Fruit fly (Drosophila melanogaster) ovary, adult (tissue): ENCODE data around the gene SMC1.
A peak's percentile ranks its signal among the peaks of the same experiment; 100 is the strongest.

Experiments used
- CG17801 ChIP-seq: fragments of 200-800 bp; optimal IDR thresholded peaks from 2 replicates; lab custom pipeline; 2019; ENCODE audit warnings: missing biosample characterization, mild to moderate bottlenecking, missing genetic modification characterization, moderate library complexity; ENCODE audit not compliant: partially characterized antibody

SMC1 gene

dm6 chr3R:24065718-24066117 lies 7.6 kb downstream of the SMC1 start:
- no peak for TF ChIP-seq CG17801

dm6 chr3R:24068830-24069229 lies 10.7 kb downstream of the SMC1 start:
- no peak for TF ChIP-seq CG17801

dm6 chr3R:24069965-24070364 lies 11.9 kb downstream of the SMC1 start:
- no peak for TF ChIP-seq CG17801

dm6 chr3R:24073703-24074102 lies 15.6 kb downstream of the SMC1 start:
- no peak for TF ChIP-seq CG17801

DNA sequence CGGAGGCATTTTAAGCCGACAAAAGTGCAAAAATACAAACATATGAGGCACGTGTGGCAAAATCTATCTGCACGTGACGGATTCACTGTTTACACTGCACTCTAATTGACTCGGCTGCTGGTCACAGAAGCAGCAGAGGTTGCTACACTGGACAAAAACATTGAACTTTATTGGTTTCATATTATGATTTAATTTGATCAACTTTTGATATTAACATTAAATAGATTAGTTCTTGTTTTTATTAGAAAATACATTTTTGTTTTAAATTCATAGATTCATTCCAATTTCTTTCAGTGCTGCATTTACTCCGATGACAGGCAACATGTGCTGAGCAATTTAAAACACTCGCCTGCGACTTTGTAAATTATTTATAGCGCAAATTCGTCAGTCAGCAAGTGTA lies 21.0 kb downstream of the SMC1 start:
- TF ChIP-seq CG17801: peak; percentile 60

DNA sequence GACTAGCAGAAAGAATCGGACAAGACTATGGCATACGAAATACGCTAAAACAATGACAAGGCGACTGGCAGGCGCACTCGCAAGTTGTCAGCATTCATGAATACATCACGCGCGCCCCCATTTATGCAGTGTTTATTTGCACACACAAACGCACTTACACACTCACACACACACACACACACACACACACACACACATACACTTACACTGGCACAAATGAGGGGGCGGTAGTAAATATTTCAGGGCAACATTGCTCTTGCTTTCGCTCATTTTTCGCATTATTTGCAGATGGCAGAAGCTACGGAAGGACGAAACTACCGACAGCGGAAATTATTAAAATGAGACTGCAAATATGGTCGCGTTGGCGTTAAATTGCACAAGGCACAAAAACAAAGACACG lies 21.5 kb downstream of the SMC1 start:
- no peak for TF ChIP-seq CG17801

- TF ChIP-seq CG17801: no peak
These were observed 26.9 kb downstream of the SMC1 start for dm6 chr3R:24084975-24085374.

dm6 chr3R:24090143-24090542 lies 32.1 kb downstream of the SMC1 start:
- TF ChIP-seq CG17801: no peak

dm6 chr3R:24091653-24092052 lies 33.6 kb downstream of the SMC1 start:
- TF ChIP-seq CG17801: no peak

DNA sequence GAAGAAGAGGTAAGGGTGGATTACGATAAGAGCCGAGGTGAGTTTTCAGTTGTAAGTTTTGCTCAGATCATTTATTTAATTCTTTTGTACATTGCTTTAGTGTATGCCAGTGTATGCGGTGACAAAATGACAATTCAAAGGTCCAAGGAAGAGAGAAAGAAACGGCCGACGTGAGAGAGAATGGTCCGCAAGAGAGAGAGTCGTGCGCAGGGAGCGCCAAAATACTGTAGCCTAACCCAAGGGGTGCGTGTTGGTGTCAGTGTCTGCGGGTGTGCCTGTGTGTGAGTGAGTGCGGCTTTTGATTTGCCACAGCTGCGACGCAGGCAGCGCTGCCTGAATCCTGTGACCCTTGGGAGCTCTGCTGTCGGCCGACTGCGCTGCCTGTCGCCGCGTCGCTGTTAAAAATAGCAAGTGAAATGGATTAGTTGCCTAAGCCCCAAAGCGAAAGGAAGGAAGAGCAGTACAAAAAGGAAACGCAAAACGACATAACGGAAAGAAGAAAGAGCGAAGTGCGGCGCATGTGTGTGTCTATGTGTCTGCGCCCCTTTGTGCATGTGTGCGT lies 34.6 kb downstream of the SMC1 start:
- no peak for TF ChIP-seq CG17801

DNA sequence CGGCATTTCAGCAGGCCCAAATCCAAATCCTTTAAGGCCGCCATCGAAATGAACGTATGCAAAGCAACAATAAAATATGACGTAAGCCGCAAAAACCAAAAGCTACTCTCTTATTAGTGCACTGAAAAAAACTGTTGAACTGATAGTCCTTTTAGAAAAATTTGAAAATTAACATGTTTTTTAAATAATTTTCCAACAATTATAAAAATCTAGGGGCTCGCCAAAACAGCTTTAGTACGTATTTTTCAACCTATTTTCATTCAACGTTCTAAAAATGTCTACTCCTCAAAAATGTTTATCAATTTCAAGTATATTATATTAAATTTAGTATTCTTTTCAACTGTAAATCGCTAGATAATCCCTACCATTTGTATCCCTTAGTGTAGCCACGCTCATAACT lies 35.3 kb downstream of the SMC1 start:
- TF ChIP-seq CG17801: no peak

DNA sequence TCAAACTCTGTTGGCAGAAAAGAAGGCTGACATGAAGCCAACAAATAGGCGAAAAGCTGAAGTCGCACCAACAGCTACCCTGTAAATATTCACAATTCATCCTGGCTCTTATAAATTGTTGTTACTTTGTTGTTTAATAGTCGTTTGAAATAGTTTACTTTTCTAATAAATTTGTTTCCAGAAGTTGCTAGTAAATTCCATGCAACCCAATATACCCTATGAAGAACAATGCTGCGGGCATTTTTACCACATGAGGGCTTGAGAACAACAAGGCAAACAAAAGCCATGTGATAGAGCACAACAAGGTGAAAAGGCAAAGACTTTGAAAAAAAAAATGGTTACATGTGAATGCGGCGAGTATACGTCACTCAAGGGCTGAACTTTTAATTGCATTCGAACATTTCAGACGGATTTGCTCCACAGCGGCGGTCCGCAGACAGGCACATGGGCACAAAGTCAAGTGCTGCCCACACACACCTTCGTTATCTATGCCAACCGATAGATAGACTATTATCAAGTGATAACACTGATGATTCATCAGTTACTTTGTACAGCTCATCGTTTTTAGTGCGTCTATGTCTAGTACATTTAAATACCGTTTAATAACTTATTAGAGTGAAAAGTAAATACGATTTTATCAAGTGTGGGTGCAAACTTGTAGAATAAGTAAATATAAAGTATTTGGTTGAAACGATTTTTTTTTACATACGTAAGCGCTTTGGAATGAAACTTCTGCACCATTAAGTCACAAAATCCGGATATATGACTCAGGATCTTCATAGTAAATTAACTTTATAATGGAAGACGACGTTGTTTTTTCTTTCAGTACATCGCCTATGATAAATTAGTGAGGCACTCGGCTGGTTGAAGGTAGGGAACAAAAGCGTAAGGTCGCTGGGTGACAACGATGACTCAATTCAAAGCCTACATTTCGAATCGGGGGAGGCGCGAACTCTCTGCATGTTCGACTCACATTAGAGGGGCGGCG lies 41.2 kb downstream of the SMC1 start:
- TF ChIP-seq CG17801: peak; percentile 60

- TF ChIP-seq CG17801: no peak
These were observed 42.6 kb downstream of the SMC1 start for dm6 chr3R:24100717-24101116.

dm6 chr3R:24101437-24101836 lies 43.4 kb downstream of the SMC1 start:
- TF ChIP-seq CG17801: peak; percentile 74

- no peak for TF ChIP-seq CG17801
These were observed 44.3 kb downstream of the SMC1 start for dm6 chr3R:24102387-24102786.

DNA sequence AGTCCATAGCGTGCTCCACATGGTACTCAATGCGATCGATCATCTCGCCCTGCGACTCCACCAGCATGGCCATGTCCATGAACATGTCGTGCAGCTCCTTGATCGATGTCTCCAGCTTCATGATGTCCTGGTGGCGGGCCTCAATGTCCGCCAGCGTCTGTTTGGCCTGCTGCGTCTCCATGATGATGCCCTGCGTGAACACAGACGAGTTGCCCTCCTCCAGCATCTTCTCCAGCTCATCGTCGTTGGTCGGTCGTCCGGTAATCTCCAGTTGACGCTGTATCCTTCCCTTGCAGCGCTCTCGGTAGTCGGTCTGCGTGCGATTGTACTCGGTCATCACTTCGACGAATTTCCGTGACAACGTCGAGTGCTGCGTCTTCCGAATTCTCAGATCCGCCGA lies 45.6 kb downstream of the SMC1 start:
- TF ChIP-seq CG17801: no peak

DNA sequence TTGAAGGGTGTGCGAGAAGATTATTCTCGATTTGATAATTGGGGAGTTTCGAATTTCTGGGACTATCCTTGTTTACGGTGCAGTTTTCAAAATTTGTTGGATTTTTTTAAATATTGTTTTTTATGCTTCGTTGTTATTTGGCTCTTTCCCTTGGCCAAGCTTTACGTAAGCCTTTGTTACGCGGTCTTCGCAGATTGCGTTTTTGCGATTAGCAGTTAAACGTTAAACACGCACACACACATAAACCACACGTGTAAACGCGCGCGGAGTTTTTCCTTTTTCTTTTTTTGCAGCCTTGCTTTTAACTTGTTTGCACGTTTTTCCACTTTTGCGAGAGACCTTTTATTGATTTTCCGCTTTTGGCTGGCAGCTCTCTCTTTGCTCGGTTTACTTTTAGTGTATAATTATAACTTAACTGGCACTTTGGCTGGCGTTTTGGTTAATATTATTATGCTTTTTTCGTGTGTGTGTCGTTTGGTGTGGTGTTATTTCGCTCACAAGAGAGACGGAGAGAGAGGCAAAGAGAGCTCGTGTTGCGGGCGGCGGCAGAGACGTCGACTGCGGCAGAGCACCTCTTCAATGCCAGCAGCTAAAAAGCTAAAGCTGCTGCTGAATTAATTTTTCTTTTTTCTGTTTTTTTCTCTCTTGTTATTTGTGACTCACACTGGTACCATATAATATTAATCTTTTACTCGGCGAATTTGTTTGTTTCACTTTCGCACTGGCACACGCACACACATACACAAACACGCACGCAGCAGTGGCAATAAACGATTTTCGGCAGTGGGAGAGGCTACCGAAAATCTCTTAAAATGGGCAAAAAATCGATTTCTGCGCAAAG lies 46.6 kb downstream of the SMC1 start:
- peak; percentile 7 for TF ChIP-seq CG17801
